Fruit fly (Drosophila melanogaster) whole organism, embryonic: ENCODE data around the gene CG9328.

Experiments
- B-H1 ChIP-seq: fragments of 200-800 bp; sonication (Bioruptor generic); IDR thresholded peaks from 3 replicates; pipeline ENCODE4 v1.3.6; 2022; ENCODE audit warnings: missing biosample characterization, missing genetic modification characterization
- BEAF-32 ChIP-seq: fragments of 200-800 bp; sonication (Bioruptor generic); optimal IDR thresholded peaks from 3 replicates; lab custom pipeline; 2017; ENCODE audit warnings: missing biosample characterization, missing genetic modification characterization, mild to moderate bottlenecking, moderate library complexity, missing genetic modification reagents
- C15 ChIP-seq: fragments of 200-800 bp; sonication (Bioruptor generic); IDR thresholded peaks from 3 replicates; pipeline ENCODE4 v1.3.6; 2022; ENCODE audit warnings: missing biosample characterization, missing genetic modification characterization
- CG10147 ChIP-seq: fragments of 200-800 bp; sonication (Bioruptor generic); optimal IDR thresholded peaks from 2 replicates; lab custom pipeline; 2019; ENCODE audit warnings: missing biosample characterization, mild to moderate bottlenecking, missing genetic modification characterization, moderate library complexity
- CG1024 ChIP-seq: fragments of 200-800 bp; sonication (Bioruptor generic); IDR thresholded peaks from 2 replicates; pipeline ENCODE4 v1.3.6; 2022; ENCODE audit warnings: missing biosample characterization, missing genetic modification characterization
- CG11695 ChIP-seq: fragments of 200-800 bp; sonication (Bioruptor generic); IDR thresholded peaks from 3 replicates; pipeline ENCODE4 v1.3.6; 2022; ENCODE audit warnings: missing biosample characterization, missing genetic modification characterization
- CG13296 ChIP-seq: fragments of 200-800 bp; sonication (Bioruptor generic); optimal IDR thresholded peaks from 3 replicates; lab custom pipeline; 2018; ENCODE audit warnings: missing biosample characterization, mild to moderate bottlenecking, missing genetic modification characterization
- CG15479 ChIP-seq: fragments of 200-800 bp; sonication (Bioruptor generic); optimal IDR thresholded peaks from 3 replicates; lab custom pipeline; 2019; ENCODE audit warnings: missing biosample characterization, mild to moderate bottlenecking, missing genetic modification characterization, moderate library complexity
- CG15514 ChIP-seq: fragments of 200-800 bp; sonication (Bioruptor generic); optimal IDR thresholded peaks from 3 replicates; lab custom pipeline; 2017; ENCODE audit warnings: missing biosample characterization, missing genetic modification characterization, mild to moderate bottlenecking, moderate library complexity, missing genetic modification reagents
- CG15696 ChIP-seq: fragments of 200-800 bp; sonication (Bioruptor generic); optimal IDR thresholded peaks from 2 replicates; lab custom pipeline; 2019; ENCODE audit warnings: missing biosample characterization, mild to moderate bottlenecking, missing genetic modification characterization, moderate library complexity
- CG1603 ChIP-seq: fragments of 200-800 bp; sonication (Bioruptor generic); optimal IDR thresholded peaks from 2 replicates; lab custom pipeline; 2019; ENCODE audit warnings: missing biosample characterization, mild to moderate bottlenecking, missing genetic modification characterization, moderate library complexity
- CG16813 ChIP-seq: fragments of 200-800 bp; sonication (Bioruptor generic); IDR thresholded peaks from 3 replicates; pipeline ENCODE4 v1.3.6; 2022; ENCODE audit warnings: missing biosample characterization, missing genetic modification characterization; ENCODE audit not compliant: partially characterized antibody
- CG2129 ChIP-seq: fragments of 200-800 bp; sonication (Bioruptor generic); IDR thresholded peaks from 2 replicates; pipeline ENCODE4 v1.3.6; 2022; ENCODE audit warnings: missing biosample characterization, missing genetic modification characterization; ENCODE audit not compliant: partially characterized antibody
- CG30431 ChIP-seq: fragments of 200-800 bp; sonication (Bioruptor generic); optimal IDR thresholded peaks from 2 replicates; lab custom pipeline; 2017; ENCODE audit warnings: missing biosample characterization, missing genetic modification characterization
- CG31224 ChIP-seq: fragments of 200-800 bp; sonication (Bioruptor generic); IDR thresholded peaks from 2 replicates; pipeline ENCODE4 v1.3.6; 2022; ENCODE audit warnings: missing biosample characterization, missing genetic modification characterization
- CG6813 ChIP-seq: fragments of 200-800 bp; sonication (Bioruptor generic); optimal IDR thresholded peaks from 2 replicates; lab custom pipeline; 2017; ENCODE audit warnings: missing biosample characterization, missing genetic modification characterization, mild to moderate bottlenecking, moderate library complexity, missing genetic modification reagents
- CG7357 ChIP-seq: fragments of 200-800 bp; sonication (Bioruptor generic); IDR thresholded peaks from 3 replicates; pipeline ENCODE4 v1.3.6; 2022; ENCODE audit warnings: missing biosample characterization, missing genetic modification characterization
- CG7928 ChIP-seq: fragments of 200-800 bp; sonication (Bioruptor generic); optimal IDR thresholded peaks from 2 replicates; lab custom pipeline; 2017; ENCODE audit warnings: missing biosample characterization, mild to moderate bottlenecking, missing genetic modification characterization
- CG7987 ChIP-seq: fragments of 200-800 bp; sonication (Bioruptor generic); optimal IDR thresholded peaks from 2 replicates; lab custom pipeline; 2018; ENCODE audit warnings: missing biosample characterization, mild to moderate bottlenecking, missing genetic modification characterization, moderate library complexity
- CG9609 ChIP-seq: fragments of 200-800 bp; sonication (Bioruptor generic); optimal IDR thresholded peaks from 3 replicates; lab custom pipeline; 2016; ENCODE audit warnings: missing biosample characterization, missing genetic modification characterization
- CHES-1-like ChIP-seq: fragments of 200-800 bp; sonication (Bioruptor generic); optimal IDR thresholded peaks from 2 replicates; lab custom pipeline; 2016; ENCODE audit warnings: missing biosample characterization, missing genetic modification characterization
- D19B ChIP-seq: fragments of 200-800 bp; sonication (Bioruptor generic); optimal IDR thresholded peaks from 2 replicates; lab custom pipeline; 2017; ENCODE audit warnings: missing biosample characterization, mild to moderate bottlenecking, missing genetic modification characterization
- Deaf1 ChIP-seq: fragments of 200-800 bp; optimal IDR thresholded peaks from 3 replicates; lab custom pipeline; 2019; ENCODE audit warnings: missing biosample characterization, mild to moderate bottlenecking, missing genetic modification characterization, moderate library complexity
- Doc3 ChIP-seq: fragments of 200-800 bp; sonication (Bioruptor generic); IDR thresholded peaks from 3 replicates; pipeline ENCODE4 v1.3.6; 2022; ENCODE audit warnings: missing biosample characterization, missing genetic modification characterization; ENCODE audit not compliant: partially characterized antibody
- Ets65A ChIP-seq: fragments of 200-800 bp; sonication (Bioruptor generic); peaks from one replicate; lab custom pipeline; 2016; ENCODE audit warnings: missing biosample characterization, missing genetic modification characterization
- Mad ChIP-seq: fragments of 200-800 bp; sonication (Bioruptor generic); optimal IDR thresholded peaks from 2 replicates; lab custom pipeline; 2016; ENCODE audit warnings: missing biosample characterization, missing genetic modification characterization
- Optix ChIP-seq: fragments of 200-800 bp; sonication (Bioruptor generic); IDR thresholded peaks from 3 replicates; pipeline ENCODE4 v1.3.6; 2022; ENCODE audit warnings: missing biosample characterization, missing genetic modification characterization
- Pdp1 ChIP-seq, 2 experiments: fragments of 200-800 bp; sonication (Bioruptor generic); optimal IDR thresholded peaks; 3 replicates each; lab custom pipeline; 2016; ENCODE audit warnings: missing biosample characterization in 2 of 2, missing genetic modification characterization in 2 of 2, mild to moderate bottlenecking in 1 of 2, moderate library complexity in 1 of 2
- Ptx1 ChIP-seq: fragments of 200-800 bp; sonication (Bioruptor generic); IDR thresholded peaks from 2 replicates; pipeline ENCODE4 v1.3.6; 2022; ENCODE audit warnings: missing biosample characterization, missing genetic modification characterization
- Sin3A ChIP-seq: fragments of >200 bp; optimal IDR thresholded peaks from 2 replicates; lab custom pipeline; 2018
- Sry-δ ChIP-seq: fragments of 200-800 bp; sonication (Bioruptor generic); optimal IDR thresholded peaks from 2 replicates; lab custom pipeline; 2016; ENCODE audit warnings: missing biosample characterization, missing genetic modification characterization
- aop ChIP-seq: fragments of 200-800 bp; sonication (Bioruptor generic); IDR thresholded peaks from 2 replicates; pipeline ENCODE4 v1.3.6; 2022; ENCODE audit warnings: missing biosample characterization, missing genetic modification characterization
- ase ChIP-seq: fragments of 200-800 bp; sonication (Bioruptor generic); IDR thresholded peaks from 3 replicates; pipeline ENCODE4 v1.3.6; 2022; ENCODE audit warnings: missing biosample characterization, missing genetic modification characterization
- bcd ChIP-seq: fragments of 200-800 bp; sonication (Bioruptor generic); optimal IDR thresholded peaks from 2 replicates; lab custom pipeline; 2017; ENCODE audit warnings: missing biosample characterization, mild to moderate bottlenecking, missing genetic modification characterization
- cas ChIP-seq: fragments of 200-800 bp; sonication (Bioruptor generic); IDR thresholded peaks from 2 replicates; pipeline ENCODE4 v1.3.6; 2022; ENCODE audit warnings: missing biosample characterization, missing genetic modification characterization
- chinmo ChIP-seq: fragments of 200-800 bp; sonication (Bioruptor generic); IDR thresholded peaks from 4 replicates; pipeline ENCODE4 v1.3.6; 2022; ENCODE audit warnings: missing biosample characterization, missing genetic modification characterization; ENCODE audit not compliant: partially characterized antibody
- crc ChIP-seq: fragments of 200-800 bp; sonication (Bioruptor generic); optimal IDR thresholded peaks from 2 replicates; lab custom pipeline; 2016; ENCODE audit warnings: missing biosample characterization, missing genetic modification characterization
- crol ChIP-seq: fragments of 200-800 bp; sonication (Bioruptor generic); IDR thresholded peaks from 2 replicates; pipeline ENCODE4 v1.3.6; 2022; ENCODE audit warnings: missing biosample characterization, missing genetic modification characterization
- dati ChIP-seq: fragments of 200-800 bp; sonication (Bioruptor generic); IDR thresholded peaks from 2 replicates; pipeline ENCODE4 v1.3.6; 2022; ENCODE audit warnings: missing biosample characterization, missing genetic modification characterization
- gem ChIP-seq: fragments of 200-800 bp; sonication (Bioruptor generic); optimal IDR thresholded peaks from 2 replicates; lab custom pipeline; 2019; ENCODE audit warnings: missing biosample characterization, mild to moderate bottlenecking, missing genetic modification characterization, moderate library complexity
- gfzf ChIP-seq: fragments of 200-800 bp; sonication (Bioruptor generic); optimal IDR thresholded peaks from 2 replicates; lab custom pipeline; 2016; ENCODE audit warnings: missing biosample characterization, mild to moderate bottlenecking, missing genetic modification characterization, moderate library complexity
- prd ChIP-seq, 3 experiments: fragments of >200 bp in 2 of 3; fragments of 200-800 bp in 1 of 3; sonication (Bioruptor generic) in 1 of 3; optimal IDR thresholded peaks in 2 of 3; IDR thresholded peaks in 1 of 3; 2 replicates in 2 of 3; 3 replicates in 1 of 3; pipeline versions ENCODE4 v1.3.6 to Lab custom; 2017 to 2022; ENCODE audit warnings: missing biosample characterization in 1 of 3, missing genetic modification characterization in 1 of 3
- pzg ChIP-seq: fragments of 200-800 bp; sonication (Bioruptor generic); optimal IDR thresholded peaks from 3 replicates; lab custom pipeline; 2018; ENCODE audit warnings: missing biosample characterization, mild to moderate bottlenecking, missing genetic modification characterization, moderate library complexity
- run ChIP-seq: fragments of 200-800 bp; sonication (Bioruptor generic); optimal IDR thresholded peaks from 3 replicates; lab custom pipeline; 2018; ENCODE audit warnings: missing biosample characterization, mild to moderate bottlenecking, missing genetic modification characterization
- slp2 ChIP-seq: fragments of 200-800 bp; sonication (Bioruptor generic); optimal IDR thresholded peaks from 2 replicates; lab custom pipeline; 2016; ENCODE audit warnings: missing biosample characterization, missing genetic modification characterization
- toy ChIP-seq: fragments of 200-800 bp; sonication (Bioruptor generic); IDR thresholded peaks from 2 replicates; pipeline ENCODE4 v1.3.6; 2022; ENCODE audit warnings: missing biosample characterization, missing genetic modification characterization
- vfl ChIP-seq: fragments of 200-800 bp; sonication (Bioruptor generic); optimal IDR thresholded peaks from 2 replicates; lab custom pipeline; 2016; ENCODE audit warnings: missing biosample characterization, missing genetic modification characterization
- wor ChIP-seq: fragments of 200-800 bp; sonication (Bioruptor generic); IDR thresholded peaks from 2 replicates; pipeline ENCODE4 v1.3.6; 2022; ENCODE audit warnings: missing biosample characterization, missing genetic modification characterization

The CG9328 gene

dm6 chr2L:20799991-20800897 is 2.7 kb downstream of the CG9328 start (continued):
- TF ChIP-seq CG15514 (peak; percentile 77), crol (GFP tag; lab: Robert Waterston, UW) (peak; percentile 84), slp2 (GFP tag; lab: Kevin White, UChicago) (peak; percentile 40), run (tag; lab: Kevin White, UChicago) (no peak), Ptx1 (GFP tag; lab: Robert Waterston, UW) (peak; percentile 73), D19B (GFP tag; lab: Kevin White, UChicago) (peak; percentile 52), chinmo (peak; percentile 70; the same call in 1 of the 4 replicates), wor (GFP tag; lab: Robert Waterston, UW) (0 out of 2 replicates have a peak, but pooled peaks have one; percentile 21), CG9609 (GFP tag; lab: Kevin White, UChicago) (peak; percentile 62), CG1024 (GFP tag; lab: Robert Waterston, UW) (no peak), toy (GFP tag; lab: Robert Waterston, UW) (no peak), CG7357 (GFP tag; lab: Robert Waterston, UW) (peak; percentile 71; the same call in 2 of the 3 replicates), aop (GFP tag; lab: Robert Waterston, UW) (no peak), Ets65A (GFP tag; lab: Kevin White, UChicago) (peak; percentile 96), dati (GFP tag; lab: Robert Waterston, UW) (0 out of 2 replicates have a peak, but pooled peaks have one; percentile 42), Mad (peak; percentile 74), CG30431 (GFP tag; lab: Kevin White, UChicago) (peak; percentile 52), C15 (GFP tag; lab: Robert Waterston, UW) (0 out of 3 replicates have a peak, but pooled peaks have one; percentile 26), Deaf1 (tag; lab: Kevin White, UChicago) (peak; percentile 77), gfzf (GFP tag; lab: Kevin White, UChicago) (no peak), crc (GFP tag; lab: Kevin White, UChicago) (peak; percentile 72), prd (optimal IDR thresholded peaks at IDR 0.05; lab: Kevin White, UChicago) (no peak), prd (GFP tag; IDR thresholded peaks at IDR 0.05; lab: Robert Waterston, UW) (peak; percentile 80), BEAF-32 (no peak), CG7928 (GFP tag; lab: Kevin White, UChicago) (peak; percentile 47), CG16813 (GFP tag; lab: Robert Waterston, UW) (no peak), Sry-δ (GFP tag; lab: Kevin White, UChicago) (peak; percentile 37), CG7987 (GFP tag; lab: Kevin White, UChicago) (peak; percentile 53), CG15479 (GFP tag; lab: Kevin White, UChicago) (no peak), Sin3A (lab: Kevin White, UChicago) (no peak), CG31224 (GFP tag; lab: Robert Waterston, UW) (peak; percentile 97), Doc3 (GFP tag; lab: Robert Waterston, UW) (no peak), CG11695 (GFP tag; lab: Robert Waterston, UW) (peak; percentile 71; the same call in 1 of the 3 replicates), vfl (GFP tag; lab: Kevin White, UChicago) (peak; percentile 69), Optix (GFP tag; lab: Robert Waterston, UW) (peak; percentile 68), CG13296 (GFP tag; lab: Kevin White, UChicago) (peak; percentile 78), gem (peak; percentile 81), CG6813 (peak; percentile 73), CG2129 (GFP tag; lab: Robert Waterston, UW) (no peak), ase (GFP tag; lab: Robert Waterston, UW) (peak; percentile 47; the same call in 1 of the 3 replicates), bcd (GFP tag; lab: Kevin White, UChicago) (peak; percentile 72), Pdp1 (GFP tag; optimal IDR thresholded peaks at IDR 0.05; lab: Kevin White, UChicago) (peak; percentile 72 to 83), CG10147 (GFP tag; lab: Kevin White, UChicago) (peak; percentile 78), CG15696 (tag; lab: Kevin White, UChicago) (peak; percentile 65), B-H1 (GFP tag; lab: Robert Waterston, UW) (no peak), CHES-1-like (GFP tag; lab: Kevin White, UChicago) (peak; percentile 83), pzg (GFP tag; lab: Kevin White, UChicago) (peak; percentile 19), cas (GFP tag; lab: Robert Waterston, UW) (no peak), CG1603 (tag; lab: Kevin White, UChicago) (peak; percentile 77)
